Fruit fly (Drosophila melanogaster) whole organism, embryonic: ENCODE measurements around the gene CG17321.
A peak's percentile ranks its signal among the peaks of the same experiment; 100 is the strongest.

Experiments
- CG10147 ChIP-seq: fragments of 200-800 bp; sonication (Bioruptor generic); optimal IDR thresholded peaks from 2 replicates; lab custom pipeline; 2019; ENCODE audit warnings: missing biosample characterization, mild to moderate bottlenecking, missing genetic modification characterization, moderate library complexity
- CG10543 ChIP-seq: fragments of 200-800 bp; sonication (Bioruptor generic); optimal IDR thresholded peaks from 3 replicates; lab custom pipeline; 2017; ENCODE audit warnings: missing biosample characterization, mild to moderate bottlenecking, missing genetic modification characterization, moderate library complexity
- CG12391 ChIP-seq: fragments of 200-800 bp; sonication (Bioruptor generic); optimal IDR thresholded peaks from 3 replicates; lab custom pipeline; 2018; ENCODE audit warnings: missing biosample characterization, mild to moderate bottlenecking, missing genetic modification characterization, moderate library complexity
- CG16779 ChIP-seq: fragments of 200-800 bp; sonication (Bioruptor generic); IDR thresholded peaks from 2 replicates; pipeline ENCODE4 v1.3.6; 2022; ENCODE audit warnings: missing biosample characterization, missing genetic modification characterization
- CG32767 ChIP-seq: fragments of 200-800 bp; sonication (Bioruptor generic); IDR thresholded peaks from 2 replicates; pipeline ENCODE4 v1.3.6; 2022; ENCODE audit warnings: missing biosample characterization, missing genetic modification characterization
- CG33557 ChIP-seq: fragments of 200-800 bp; sonication (Bioruptor generic); optimal IDR thresholded peaks from 2 replicates; lab custom pipeline; 2019; ENCODE audit warnings: missing biosample characterization, mild to moderate bottlenecking, missing genetic modification characterization, moderate library complexity
- CG3726 ChIP-seq: fragments of 200-800 bp; sonication (Bioruptor generic); IDR thresholded peaks from 3 replicates; pipeline ENCODE4, ENCODE4 v1.3.6; 2022; ENCODE audit warnings: missing biosample characterization, missing genetic modification characterization
- CG3838 ChIP-seq: fragments of 200-800 bp; sonication (Bioruptor generic); optimal IDR thresholded peaks from 3 replicates; lab custom pipeline; 2016; ENCODE audit warnings: missing biosample characterization, missing genetic modification characterization
- CG3995 ChIP-seq: fragments of 200-800 bp; sonication (Bioruptor generic); optimal IDR thresholded peaks from 3 replicates; lab custom pipeline; 2016; ENCODE audit warnings: missing biosample characterization, missing genetic modification characterization
- CG4617 ChIP-seq: fragments of 200-800 bp; sonication (Bioruptor generic); optimal IDR thresholded peaks from 3 replicates; lab custom pipeline; 2016; ENCODE audit warnings: missing biosample characterization, missing genetic modification characterization, borderline replicate concordance
- CG7556 ChIP-seq: fragments of 200-800 bp; sonication (Bioruptor generic); optimal IDR thresholded peaks from 2 replicates; lab custom pipeline; 2017; ENCODE audit warnings: missing biosample characterization, mild to moderate bottlenecking, missing genetic modification characterization
- CG8290 ChIP-seq, 3 experiments: fragments of 200-800 bp; sonication (Bioruptor generic); optimal IDR thresholded peaks; 2 replicates each; lab custom pipeline; 2016 to 2019; ENCODE audit warnings: missing biosample characterization in 3 of 3, missing genetic modification characterization in 3 of 3, mild to moderate bottlenecking in 2 of 3, moderate library complexity in 1 of 3
- CHES-1-like ChIP-seq: fragments of 200-800 bp; sonication (Bioruptor generic); optimal IDR thresholded peaks from 2 replicates; lab custom pipeline; 2016; ENCODE audit warnings: missing biosample characterization, missing genetic modification characterization
- D ChIP-seq, 2 experiments: fragments of 200-800 bp in 1 of 2; fragments of >200 bp in 1 of 2; sonication (Bioruptor generic) in 1 of 2; optimal IDR thresholded peaks; 2 replicates in 1 of 2; 3 replicates in 1 of 2; lab custom pipeline; 2017; ENCODE audit warnings: mild to moderate bottlenecking in 1 of 2, missing biosample characterization in 1 of 2, missing genetic modification characterization in 1 of 2, missing genetic modification reagents in 1 of 2
- Dek ChIP-seq: fragments of 200-800 bp; sonication (Bioruptor generic); optimal IDR thresholded peaks from 3 replicates; lab custom pipeline; 2019; ENCODE audit warnings: missing biosample characterization, mild to moderate bottlenecking, missing genetic modification characterization, moderate library complexity
- HLH54F ChIP-seq: fragments of 200-800 bp; sonication (Bioruptor generic); optimal IDR thresholded peaks from 3 replicates; lab custom pipeline; 2016; ENCODE audit warnings: missing biosample characterization, missing genetic modification characterization
- Hand ChIP-seq: fragments of 200-800 bp; sonication (Bioruptor generic); optimal IDR thresholded peaks from 2 replicates; lab custom pipeline; 2017; ENCODE audit warnings: mild to moderate bottlenecking, missing biosample characterization, missing genetic modification reagents, missing genetic modification characterization
- MESR4 ChIP-seq: fragments of 200-800 bp; sonication (Bioruptor generic); optimal IDR thresholded peaks from 2 replicates; lab custom pipeline; 2018; ENCODE audit warnings: missing biosample characterization, mild to moderate bottlenecking, missing genetic modification characterization, moderate library complexity
- MTF-1 ChIP-seq: fragments of 200-800 bp; sonication (Bioruptor generic); optimal IDR thresholded peaks from 2 replicates; lab custom pipeline; 2018; ENCODE audit warnings: missing biosample characterization, mild to moderate bottlenecking, missing genetic modification characterization, borderline replicate concordance
- NfI ChIP-seq: fragments of 200-800 bp; sonication (Bioruptor generic); optimal IDR thresholded peaks from 3 replicates; lab custom pipeline; 2018; ENCODE audit warnings: missing biosample characterization, mild to moderate bottlenecking, missing genetic modification characterization, moderate library complexity
- Oli ChIP-seq: fragments of 200-800 bp; sonication (Bioruptor generic); optimal IDR thresholded peaks from 2 replicates; lab custom pipeline; 2018; ENCODE audit warnings: missing biosample characterization, mild to moderate bottlenecking, missing genetic modification characterization, moderate library complexity
- Six4 ChIP-seq: fragments of 200-800 bp; sonication (Bioruptor generic); optimal IDR thresholded peaks from 2 replicates; lab custom pipeline; 2016; ENCODE audit warnings: missing biosample characterization, missing genetic modification characterization
- Sry-β ChIP-seq: fragments of 200-800 bp; sonication (Bioruptor generic); optimal IDR thresholded peaks from 2 replicates; lab custom pipeline; 2018; ENCODE audit warnings: missing biosample characterization, mild to moderate bottlenecking, missing genetic modification characterization, moderate library complexity
- ash1 ChIP-seq: fragments of 200-800 bp; sonication (Bioruptor generic); optimal IDR thresholded peaks from 2 replicates; lab custom pipeline; 2018; ENCODE audit warnings: missing biosample characterization, mild to moderate bottlenecking, missing genetic modification characterization
- bigmax ChIP-seq: fragments of 200-800 bp; sonication (Bioruptor generic); optimal IDR thresholded peaks from 2 replicates; lab custom pipeline; 2018; ENCODE audit warnings: missing biosample characterization, mild to moderate bottlenecking, missing genetic modification characterization
- cad ChIP-seq: fragments of >200 bp; optimal IDR thresholded peaks from 2 replicates; lab custom pipeline; 2017; ENCODE audit warnings: missing biosample characterization, missing genetic modification characterization
- cas ChIP-seq: fragments of 200-800 bp; sonication (Bioruptor generic); IDR thresholded peaks from 2 replicates; pipeline ENCODE4 v1.3.6; 2022; ENCODE audit warnings: missing biosample characterization, missing genetic modification characterization
- cg ChIP-seq: fragments of 200-800 bp; sonication (Bioruptor generic); optimal IDR thresholded peaks from 3 replicates; lab custom pipeline; 2019; ENCODE audit warnings: missing biosample characterization, mild to moderate bottlenecking, missing genetic modification characterization, moderate library complexity
- ci ChIP-seq: fragments of 200-800 bp; sonication (Bioruptor generic); IDR thresholded peaks from 3 replicates; pipeline ENCODE4 v1.3.6; 2022; ENCODE audit warnings: missing biosample characterization, missing genetic modification characterization
- cwo ChIP-seq: fragments of 200-800 bp; sonication (Bioruptor generic); optimal IDR thresholded peaks from 3 replicates; lab custom pipeline; 2017; ENCODE audit warnings: missing biosample characterization, missing genetic modification characterization, mild to moderate bottlenecking, moderate library complexity, missing genetic modification reagents
- ems ChIP-seq: fragments of 200-800 bp; sonication (Bioruptor generic); optimal IDR thresholded peaks from 3 replicates; lab custom pipeline; 2016; ENCODE audit warnings: missing biosample characterization, missing genetic modification characterization
- gro ChIP-seq: fragments of 200-800 bp; sonication (Bioruptor generic); optimal IDR thresholded peaks from 2 replicates; lab custom pipeline; 2016; ENCODE audit warnings: missing biosample characterization, missing genetic modification characterization
- h ChIP-seq: fragments of >200 bp; optimal IDR thresholded peaks from 2 replicates; lab custom pipeline; 2017
- her ChIP-seq: fragments of 200-800 bp; sonication (Bioruptor generic); optimal IDR thresholded peaks from 2 replicates; lab custom pipeline; 2016; ENCODE audit warnings: missing biosample characterization, missing genetic modification characterization
- jigr1 ChIP-seq: fragments of 200-800 bp; sonication (Bioruptor generic); IDR thresholded peaks from 3 replicates; pipeline ENCODE4 v1.3.6; 2022; ENCODE audit warnings: missing biosample characterization, missing genetic modification characterization
- lilli ChIP-seq: fragments of 200-800 bp; sonication (Bioruptor generic); optimal IDR thresholded peaks from 3 replicates; lab custom pipeline; 2016; ENCODE audit warnings: missing biosample characterization, missing genetic modification characterization
- mld ChIP-seq: fragments of 200-800 bp; sonication (Bioruptor generic); IDR thresholded peaks from 3 replicates; pipeline ENCODE4 v1.3.6; 2022; ENCODE audit warnings: missing biosample characterization, missing genetic modification characterization; ENCODE audit not compliant: partially characterized antibody
- otp ChIP-seq: fragments of 200-800 bp; sonication (Bioruptor generic); IDR thresholded peaks from 3 replicates; pipeline ENCODE4, ENCODE4 v1.3.6; 2022; ENCODE audit warnings: missing biosample characterization, missing genetic modification characterization
- run ChIP-seq: fragments of 200-800 bp; sonication (Bioruptor generic); optimal IDR thresholded peaks from 3 replicates; lab custom pipeline; 2018; ENCODE audit warnings: missing biosample characterization, mild to moderate bottlenecking, missing genetic modification characterization
- sc ChIP-seq, 3 experiments: fragments of >200 bp in 2 of 3; fragments of 200-800 bp in 1 of 3; sonication (Bioruptor generic) in 1 of 3; optimal IDR thresholded peaks; 2 replicates in 2 of 3; 3 replicates in 1 of 3; lab custom pipeline; 2017; ENCODE audit warnings: mild to moderate bottlenecking in 1 of 3, missing biosample characterization in 1 of 3, missing genetic modification characterization in 1 of 3, missing genetic modification reagents in 1 of 3
- shn ChIP-seq: fragments of 200-800 bp; sonication (Bioruptor generic); optimal IDR thresholded peaks from 3 replicates; lab custom pipeline; 2016; ENCODE audit warnings: missing biosample characterization, missing genetic modification characterization
- sima ChIP-seq: fragments of 200-800 bp; sonication (Bioruptor generic); optimal IDR thresholded peaks from 2 replicates; lab custom pipeline; 2016; ENCODE audit warnings: missing biosample characterization, missing genetic modification characterization
- slou ChIP-seq: fragments of 200-800 bp; sonication (Bioruptor generic); optimal IDR thresholded peaks from 3 replicates; lab custom pipeline; 2016; ENCODE audit warnings: missing biosample characterization, missing genetic modification characterization
- tin ChIP-seq: fragments of 200-800 bp; sonication (Bioruptor generic); optimal IDR thresholded peaks from 3 replicates; lab custom pipeline; 2016; ENCODE audit warnings: missing biosample characterization, missing genetic modification characterization
- toy ChIP-seq: fragments of 200-800 bp; sonication (Bioruptor generic); IDR thresholded peaks from 2 replicates; pipeline ENCODE4 v1.3.6; 2022; ENCODE audit warnings: missing biosample characterization, missing genetic modification characterization
- wek ChIP-seq: fragments of 200-800 bp; sonication (Bioruptor generic); optimal IDR thresholded peaks from 3 replicates; lab custom pipeline; 2018; ENCODE audit warnings: missing biosample characterization, mild to moderate bottlenecking, missing genetic modification characterization, moderate library complexity
- wor ChIP-seq: fragments of 200-800 bp; sonication (Bioruptor generic); IDR thresholded peaks from 2 replicates; pipeline ENCODE4 v1.3.6; 2022; ENCODE audit warnings: missing biosample characterization, missing genetic modification characterization

CG17321 gene

dm6 chr2L:18830587-18831528 lies 14.1 kb upstream of the CG17321 start, which contains the start of the genes CG17597 and ScpX (continued):
- TF ChIP-seq shn (GFP tag; lab: Kevin White, UChicago) (peak; percentile 60), CG12391 (tag; lab: Kevin White, UChicago) (peak; percentile 80), CG4617 (GFP tag; lab: Kevin White, UChicago) (peak; percentile 23), run (tag; lab: Kevin White, UChicago) (no peak), jigr1 (GFP tag; lab: Robert Waterston, UW) (no peak), h (lab: Kevin White, UChicago) (no peak), HLH54F (GFP tag; lab: Kevin White, UChicago) (peak; percentile 68), mld (peak; percentile 90), wor (GFP tag; lab: Robert Waterston, UW) (0 out of 2 replicates have a peak, but pooled peaks have one; percentile 21), CG33557 (GFP tag; lab: Kevin White, UChicago) (peak; percentile 64), lilli (GFP tag; lab: Kevin White, UChicago) (peak; percentile 78), Sry-β (peak; percentile 100), CG10147 (GFP tag; lab: Kevin White, UChicago) (peak; percentile 60), CG7556 (GFP tag; lab: Kevin White, UChicago) (peak; percentile 31), tin (GFP tag; lab: Kevin White, UChicago) (peak; percentile 62), ems (GFP tag; lab: Kevin White, UChicago) (peak; percentile 71), CG3726 (GFP tag; lab: Robert Waterston, UW) (no peak), MESR4 (peak; percentile 74), gro (peak; percentile 71), CHES-1-like (GFP tag; lab: Kevin White, UChicago) (peak; percentile 57), otp (GFP tag; lab: Robert Waterston, UW) (0 out of 3 replicates have a peak, but pooled peaks have one; percentile 10), CG3995 (GFP tag; lab: Kevin White, UChicago) (peak; percentile 24), CG10543 (GFP tag; lab: Kevin White, UChicago) (peak; percentile 63), CG3838 (peak; percentile 65), Dek (tag; lab: Kevin White, UChicago) (peak; percentile 47), sima (GFP tag; lab: Kevin White, UChicago) (no peak), toy (GFP tag; lab: Robert Waterston, UW) (no peak), Hand (no peak), Six4 (GFP tag; lab: Kevin White, UChicago) (peak; percentile 43), MTF-1 (GFP tag; lab: Kevin White, UChicago) (no peak), cad (peak; percentile 82), cwo (peak; percentile 52), wek (no peak), CG8290 (GFP tag; optimal IDR thresholded peaks at IDR 0.05; lab: Kevin White, UChicago) (peak; percentile 53), CG8290 (tag; optimal IDR thresholded peaks at IDR 0.05; lab: Kevin White, UChicago) (peak; percentile 1 to 58), cas (GFP tag; lab: Robert Waterston, UW) (no peak; the same call in 1 of the 2 replicates), CG16779 (GFP tag; lab: Robert Waterston, UW) (no peak), slou (peak; percentile 70), CG32767 (GFP tag; lab: Robert Waterston, UW) (no peak), cg (GFP tag; lab: Kevin White, UChicago) (no peak), NfI (GFP tag; lab: Kevin White, UChicago) (peak; percentile 52), D (optimal IDR thresholded peaks at IDR 0.05; lab: Kevin White, UChicago) (no peak), D (GFP tag; optimal IDR thresholded peaks at IDR 0.05; lab: Kevin White, UChicago) (peak; percentile 7), sc (optimal IDR thresholded peaks at IDR 0.05; lab: Kevin White, UChicago) (no peak), sc (GFP tag; optimal IDR thresholded peaks at IDR 0.05; lab: Kevin White, UChicago) (peak; percentile 18), ash1 (GFP tag; lab: Kevin White, UChicago) (no peak), ci (GFP tag; lab: Robert Waterston, UW) (peak; percentile 59; the same call in 1 of the 3 replicates), Oli (peak; percentile 58), bigmax (GFP tag; lab: Kevin White, UChicago) (no peak), her (GFP tag; lab: Kevin White, UChicago) (no peak)
